Worm (Caenorhabditis elegans) whole organism, late embryonic: ENCODE data around the gene C07A9.5.
"Not testable (repeated sequence)": the region's sequence is repeated elsewhere in the genome, so short reads cannot be mapped to it uniquely, and the experiment has no call there.

Source experiments
- C08G9.2 ChIP-seq: sonication (generic microtip); optimal IDR thresholded peaks from 2 replicates; lab custom pipeline; 2016; ENCODE audit warnings: mild to moderate bottlenecking, missing genetic modification characterization, moderate library complexity, missing compliant biosample characterization
- F13H6.1 ChIP-seq: sonication (generic microtip); optimal IDR thresholded peaks from 2 replicates; lab custom pipeline; 2016; ENCODE audit warnings: missing genetic modification characterization, missing compliant biosample characterization
- K09A11.1 ChIP-seq: sonication (generic microtip); optimal IDR thresholded peaks from 2 replicates; lab custom pipeline; 2017; ENCODE audit warnings: antibody characterized with exemption, mild to moderate bottlenecking, missing genetic modification characterization, missing compliant biosample characterization; ENCODE audit not compliant: insufficient read depth
- T23F11.4 ChIP-seq: fragments of 200-800 bp; sonication (Bioruptor generic); optimal IDR thresholded peaks from 2 replicates; lab custom pipeline; 2018; ENCODE audit warnings: mild to moderate bottlenecking, missing genetic modification characterization, missing compliant biosample characterization
- ama-1 ChIP-seq: fragments of 150-350 bp; optimal IDR thresholded peaks from 2 replicates; lab custom pipeline; 2014
- ceh-14 ChIP-seq: sonication (generic microtip); optimal IDR thresholded peaks from 2 replicates; lab custom pipeline; 2016; ENCODE audit warnings: missing genotype, missing genetic modification characterization, missing compliant biosample characterization
- ceh-18 ChIP-seq: sonication (generic microtip); optimal IDR thresholded peaks from 2 replicates; lab custom pipeline; 2016; ENCODE audit warnings: missing genetic modification characterization, missing compliant biosample characterization
- ceh-19 ChIP-seq: fragments of 200-800 bp; sonication (Bioruptor generic); optimal IDR thresholded peaks from 2 replicates; lab custom pipeline; 2018; ENCODE audit warnings: mild to moderate bottlenecking, missing genetic modification characterization, missing compliant biosample characterization
- ceh-2 ChIP-seq: sonication (generic microtip); optimal IDR thresholded peaks from 2 replicates; lab custom pipeline; 2016; ENCODE audit warnings: missing genotype, missing genetic modification characterization, missing compliant biosample characterization
- ceh-22 ChIP-seq: sonication (generic microtip); optimal IDR thresholded peaks from 2 replicates; lab custom pipeline; 2017; ENCODE audit warnings: missing biosample characterization, missing genetic modification characterization
- ceh-31 ChIP-seq: sonication (generic microtip); optimal IDR thresholded peaks from 2 replicates; lab custom pipeline; 2016; ENCODE audit warnings: missing genetic modification characterization, missing compliant biosample characterization
- ceh-45 ChIP-seq: fragments of 200-800 bp; sonication (Bioruptor generic); IDR thresholded peaks from 2 replicates; pipeline ENCODE4 v1.3.6; 2022; ENCODE audit warnings: missing genetic modification reagents, missing genetic modification characterization, missing compliant biosample characterization
- ceh-6 ChIP-seq: fragments of 200-800 bp; sonication (Bioruptor generic); optimal IDR thresholded peaks from 2 replicates; lab custom pipeline; 2018; ENCODE audit warnings: mild to moderate bottlenecking, missing genetic modification characterization, missing compliant biosample characterization
- dmd-4 ChIP-seq: sonication (generic microtip); optimal IDR thresholded peaks from 2 replicates; lab custom pipeline; 2016; ENCODE audit warnings: borderline replicate concordance, missing genetic modification characterization, missing compliant biosample characterization
- elt-2 ChIP-seq: sonication (generic microtip); optimal IDR thresholded peaks from 2 replicates; lab custom pipeline; 2016; ENCODE audit warnings: missing genetic modification reagents, missing genetic modification characterization, missing compliant biosample characterization
- elt-4 ChIP-seq: sonication (generic microtip); optimal IDR thresholded peaks from 2 replicates; lab custom pipeline; 2016; ENCODE audit warnings: missing genetic modification characterization, missing compliant biosample characterization
- ets-4 ChIP-seq: sonication (generic microtip); optimal IDR thresholded peaks from 2 replicates; lab custom pipeline; 2016; ENCODE audit warnings: missing genetic modification characterization, missing compliant biosample characterization
- eyg-1 ChIP-seq: sonication (generic microtip); optimal IDR thresholded peaks from 2 replicates; lab custom pipeline; 2016; ENCODE audit warnings: missing genotype, missing genetic modification characterization, missing compliant biosample characterization
- fkh-6 ChIP-seq: sonication (generic microtip); optimal IDR thresholded peaks from 2 replicates; lab custom pipeline; 2016; ENCODE audit warnings: missing genetic modification characterization, missing compliant biosample characterization
- gmeb-2 ChIP-seq: sonication (generic microtip); optimal IDR thresholded peaks from 2 replicates; lab custom pipeline; 2016; ENCODE audit warnings: missing genetic modification characterization, inconsistent platforms, missing compliant biosample characterization
- hlh-13 ChIP-seq: fragments of 200-800 bp; sonication (Bioruptor generic); optimal IDR thresholded peaks from 2 replicates; lab custom pipeline; 2018; ENCODE audit warnings: mild to moderate bottlenecking, missing genetic modification characterization, missing compliant biosample characterization
- madf-2 ChIP-seq: sonication (generic microtip); optimal IDR thresholded peaks from 2 replicates; lab custom pipeline; 2017; ENCODE audit warnings: missing genetic modification characterization, missing compliant biosample characterization
- nhr-232 ChIP-seq: sonication (generic microtip); optimal IDR thresholded peaks from 2 replicates; lab custom pipeline; 2016; ENCODE audit warnings: missing genetic modification characterization, missing compliant biosample characterization
- pax-1 ChIP-seq: fragments of 150-350 bp; optimal IDR thresholded peaks from 2 replicates; lab custom pipeline; 2014; ENCODE audit warnings: missing biosample characterization, missing genetic modification characterization
- pros-1 ChIP-seq: fragments of 150-350 bp; optimal IDR thresholded peaks from 2 replicates; lab custom pipeline; 2014; ENCODE audit warnings: missing biosample characterization, missing genetic modification reagents, missing genetic modification characterization
- sdc-2 ChIP-seq: sonication (generic microtip); optimal IDR thresholded peaks from 2 replicates; lab custom pipeline; 2016; ENCODE audit warnings: missing genotype, missing genetic modification characterization, missing compliant biosample characterization
- sox-4 ChIP-seq: sonication (generic microtip); optimal IDR thresholded peaks from 2 replicates; lab custom pipeline; 2017; ENCODE audit warnings: mild to moderate bottlenecking, missing genetic modification characterization, inconsistent platforms, missing compliant biosample characterization
- syd-9 ChIP-seq: sonication (generic microtip); optimal IDR thresholded peaks from 2 replicates; lab custom pipeline; 2016; ENCODE audit warnings: mild to moderate bottlenecking, missing genetic modification characterization, moderate library complexity, missing compliant biosample characterization
- tbx-2 ChIP-seq: sonication (generic microtip); optimal IDR thresholded peaks from 2 replicates; lab custom pipeline; 2016; ENCODE audit warnings: missing genetic modification characterization, missing compliant biosample characterization
- ttx-3 ChIP-seq: sonication (generic microtip); optimal IDR thresholded peaks from 2 replicates; lab custom pipeline; 2016; ENCODE audit warnings: missing genetic modification reagents, missing genetic modification characterization, missing compliant biosample characterization
- unc-42 ChIP-seq: sonication (generic microtip); optimal IDR thresholded peaks from 2 replicates; lab custom pipeline; 2016; ENCODE audit warnings: missing genotype, missing genetic modification characterization, missing compliant biosample characterization
- unc-86 ChIP-seq: sonication (generic microtip); optimal IDR thresholded peaks from 2 replicates; lab custom pipeline; 2016; ENCODE audit warnings: missing genetic modification characterization, missing compliant biosample characterization
- zip-5 ChIP-seq: sonication (generic microtip); optimal IDR thresholded peaks from 2 replicates; lab custom pipeline; 2016; ENCODE audit warnings: missing genetic modification characterization, missing compliant biosample characterization
- ztf-16 ChIP-seq: sonication (generic microtip); optimal IDR thresholded peaks from 2 replicates; lab custom pipeline; 2017; ENCODE audit warnings: missing genetic modification characterization, missing compliant biosample characterization

C07A9.5 gene

ce11 chrIII:9694474-9694873 is 11.8 kb upstream of the C07A9.5 start, which contains the start of gene set-3:
Gene set-3 (minus strand): TSS chrIII:9694574.
- TF ChIP-seq zip-5 (tag; lab: Kevin White, UChicago) (no peak), K09A11.1 (no peak), elt-2 (tag; lab: Kevin White, UChicago) (no peak), ceh-22 (no peak), madf-2 (no peak), T23F11.4 (GFP tag; lab: Kevin White, UChicago) (no peak), tbx-2 (tag; lab: Kevin White, UChicago) (no peak), gmeb-2 (tag; lab: Kevin White, UChicago) (no peak), F13H6.1 (tag; lab: Kevin White, UChicago) (no peak), sox-4 (tag; lab: Kevin White, UChicago) (no peak), unc-86 (tag; lab: Kevin White, UChicago) (no peak), elt-4 (no peak), ztf-16 (tag; lab: Kevin White, UChicago) (no peak)

ce11 chrIII:9690044-9690443 is 7.4 kb upstream of the C07A9.5 start, which contains the start of gene best-5:
Gene best-5 (minus strand): TSS chrIII:9690253.
- TF ChIP-seq dmd-4 (no peak), zip-5 (tag; lab: Kevin White, UChicago) (no peak), ceh-18 (no peak), unc-86 (tag; lab: Kevin White, UChicago) (no peak), elt-2 (tag; lab: Kevin White, UChicago) (no peak), gmeb-2 (tag; lab: Kevin White, UChicago) (no peak), syd-9 (tag; lab: Kevin White, UChicago) (no peak), ceh-19 (GFP tag; lab: Kevin White, UChicago) (no peak), ztf-16 (tag; lab: Kevin White, UChicago) (no peak), ets-4 (no peak), sdc-2 (no peak), ama-1 (lab: Kevin White, UChicago) (no peak), nhr-232 (no peak), pros-1 (no peak), ceh-6 (GFP tag; lab: Kevin White, UChicago) (no peak), pax-1 (tag; lab: Kevin White, UChicago) (no peak), ttx-3 (tag; lab: Kevin White, UChicago) (no peak)

- TF ChIP-seq fkh-6 (tag; lab: Kevin White, UChicago), result no peak
- no peak for TF ChIP-seq T23F11.4 (GFP tag; lab: Kevin White, UChicago)
- no peak for TF ChIP-seq unc-42 (tag; lab: Kevin White, UChicago)
- no peak for TF ChIP-seq ttx-3 (tag; lab: Kevin White, UChicago)
These were observed 6.7 kb upstream of the C07A9.5 start for ce11 chrIII:9689377-9689776.

DNA sequence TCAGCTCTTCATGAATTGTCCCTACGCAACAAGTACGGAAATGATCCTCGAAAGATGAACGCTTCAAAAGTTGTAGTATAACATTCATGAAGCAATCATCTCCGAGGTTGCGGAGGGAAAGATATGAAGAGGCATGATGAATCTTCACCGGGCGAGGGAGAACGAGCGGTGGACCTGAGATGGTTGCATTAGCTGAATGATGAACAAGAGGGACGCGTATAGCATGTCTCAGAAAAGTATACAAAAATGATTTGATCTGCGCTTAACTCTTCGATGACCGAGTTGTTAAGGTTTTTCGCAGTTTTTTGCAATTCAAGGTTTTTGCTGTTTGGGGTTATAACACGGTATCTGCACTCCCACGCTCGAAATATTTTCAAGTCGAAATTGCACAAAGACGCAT is 3.3 kb upstream of the C07A9.5 start, which contains the start of gene C07A9.10:
C07A9.10 (minus strand) TSS at position 101 of the 400 bp plus-strand sequence.
- TF ChIP-seq sdc-2 (no peak), ceh-14 (no peak), ceh-45 (no peak), C08G9.2 (tag; lab: Kevin White, UChicago) (no peak), T23F11.4 (GFP tag; lab: Kevin White, UChicago) (no peak), hlh-13 (no peak), elt-4 (no peak)

DNA sequence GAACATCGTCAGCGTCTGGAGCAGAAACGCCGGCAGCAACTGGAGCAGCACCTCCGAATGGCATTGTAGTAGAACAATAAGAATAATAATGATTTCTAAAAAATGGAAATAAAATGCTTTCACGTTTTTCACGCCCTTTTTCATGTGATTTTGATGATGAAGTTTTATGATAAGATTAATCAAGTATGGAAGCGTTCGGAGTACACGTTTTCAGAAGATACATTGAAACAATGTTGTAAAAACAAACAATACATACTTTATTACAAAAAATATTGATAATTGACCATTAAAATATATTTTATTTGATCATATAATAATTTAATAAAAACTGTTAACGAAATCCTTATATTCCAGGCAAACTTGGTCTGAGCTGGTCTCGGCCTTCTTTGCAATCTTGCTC is 1.4 kb downstream of the C07A9.5 start, which contains the start of gene C07A9.13:
C07A9.13 (minus strand) TSS at position 101 of the 400 bp plus-strand sequence.
- TF ChIP-seq ceh-31, eyg-1, ceh-2 (tag; lab: Kevin White, UChicago): not testable (repeated sequence)
